Worm (Caenorhabditis elegans): ENCODE measurements around the gene sdz-10.

DNA sequence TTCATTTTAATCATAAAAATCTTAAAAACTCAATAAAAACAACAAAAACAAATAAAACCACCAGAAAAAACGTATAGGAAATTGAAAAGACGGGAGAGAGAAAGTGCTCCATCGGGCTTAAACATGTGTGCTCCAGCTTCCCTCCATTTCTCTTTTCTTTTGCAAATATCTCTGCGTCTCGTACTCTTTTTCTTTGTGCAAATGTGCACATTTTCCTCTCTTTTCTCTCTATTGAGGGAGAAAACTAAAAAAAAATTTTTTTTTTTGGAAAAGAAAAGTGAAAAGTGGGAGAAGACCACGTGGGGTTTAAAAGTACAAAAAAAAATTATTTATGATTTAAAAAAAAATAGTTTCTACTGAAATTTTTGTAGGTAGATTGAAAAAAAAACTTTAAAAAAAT, 32.2 kb upstream of the sdz-10 start:
- TF ChIP-seq lsy-2 (tag; optimal IDR thresholded peaks at IDR 0.05) (no peak), flh-1 (GFP tag; optimal IDR thresholded peaks at IDR 0.05) (no peak), elt-1 (tag; optimal IDR thresholded peaks at IDR 0.05; ENCODE audit: borderline replicate concordance, insufficient read depth) (no peak), zip-8 (tag; optimal IDR thresholded peaks at IDR 0.05) (no peak)
